Worm (Caenorhabditis elegans) whole organism, midembryonic: ENCODE measurements around the gene R01B10.2.
A peak's percentile ranks its signal among the peaks of the same experiment; 100 is the strongest.

Experiments used
- T22C8.4 ChIP-seq: fragments of 200-800 bp; sonication (Bioruptor generic); IDR thresholded peaks from 2 replicates; pipeline ENCODE4 v1.3.6; 2022; ENCODE audit warnings: missing genetic modification characterization, missing compliant biosample characterization
- cog-1 ChIP-seq: sonication (generic microtip); optimal IDR thresholded peaks from 2 replicates; lab custom pipeline; 2016; ENCODE audit warnings: missing genetic modification characterization, missing compliant biosample characterization
- klf-2 ChIP-seq: fragments of 200-800 bp; sonication (Bioruptor generic); conservative IDR thresholded peaks from 2 replicates; pipeline ENCODE4 v1.3.6; 2022; ENCODE audit warnings: missing genetic modification reagents, missing genetic modification characterization, missing compliant biosample characterization
- ztf-29 ChIP-seq: fragments of 200-800 bp; sonication (Bioruptor generic); IDR thresholded peaks from 2 replicates; pipeline ENCODE4 v1.3.6; 2022; ENCODE audit warnings: missing genetic modification reagents, missing genetic modification characterization, missing compliant biosample characterization

Gene R01B10.2

DNA sequence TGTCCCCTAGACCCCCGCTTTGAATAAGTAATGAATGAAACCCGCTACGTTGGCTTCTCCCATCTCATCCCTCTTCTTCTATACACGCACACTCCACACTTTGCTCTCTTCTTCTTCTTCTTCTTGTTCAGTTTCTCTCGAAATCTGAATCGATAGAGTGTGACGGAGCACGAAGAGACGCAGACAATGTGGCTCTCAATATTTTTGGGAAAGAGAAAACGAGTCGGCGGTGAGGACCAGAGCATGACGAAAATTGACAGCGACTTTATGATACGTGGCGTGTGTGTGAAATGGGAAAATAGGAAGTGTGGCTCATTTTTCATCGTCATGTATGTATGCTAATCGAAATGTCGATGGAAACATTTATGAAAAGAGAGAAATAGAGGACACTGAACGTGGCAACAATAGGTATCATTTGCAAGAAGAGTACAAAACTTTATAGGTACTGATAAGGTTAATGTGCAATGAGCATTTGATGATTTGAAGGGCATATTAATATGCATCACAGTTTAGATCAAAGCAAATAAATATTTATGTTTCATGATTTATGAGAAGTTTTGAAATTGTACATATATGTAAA is 49.7 kb downstream of the R01B10.2 start:
- TF ChIP-seq klf-2: no peak
- TF ChIP-seq T22C8.4 (GFP tag; lab: Robert Waterston, UW): no peak
- no peak for TF ChIP-seq ztf-29 (GFP tag; lab: Robert Waterston, UW)
- peak; percentile 60 for TF ChIP-seq cog-1 (tag; lab: Kevin White, UChicago)
